Fruit fly (Drosophila melanogaster) whole organism, pupa: Measurements from ENCODE around the gene qtc.

Experiments used
- CG10348 ChIP-seq: fragments of 200-800 bp; sonication (Bioruptor generic); IDR thresholded peaks from 2 replicates; pipeline ENCODE4 v1.3.6; 2022; ENCODE audit warnings: missing biosample characterization, missing genetic modification characterization
- CG12605 ChIP-seq: fragments of 200-800 bp; sonication (Bioruptor generic); IDR thresholded peaks from 2 replicates; pipeline ENCODE4 v1.3.6; 2022; ENCODE audit warnings: missing biosample characterization, missing genetic modification characterization
- CG13204 ChIP-seq: fragments of 200-800 bp; sonication (Bioruptor generic); optimal IDR thresholded peaks from 2 replicates; lab custom pipeline; 2018; ENCODE audit warnings: missing biosample characterization, mild to moderate bottlenecking, missing genetic modification characterization, moderate library complexity
- CG14655 ChIP-seq: fragments of 200-800 bp; sonication (Bioruptor generic); optimal IDR thresholded peaks from 3 replicates; lab custom pipeline; 2017; ENCODE audit warnings: mild to moderate bottlenecking, missing biosample characterization, missing genetic modification reagents, missing genetic modification characterization
- CG15710 ChIP-seq: fragments of 200-800 bp; sonication (Bioruptor generic); optimal IDR thresholded peaks from 2 replicates; lab custom pipeline; 2018; ENCODE audit warnings: missing biosample characterization, mild to moderate bottlenecking, missing genetic modification characterization, moderate library complexity
- CG17806 ChIP-seq: fragments of 200-800 bp; sonication (Bioruptor generic); optimal IDR thresholded peaks from 2 replicates; lab custom pipeline; 2018; ENCODE audit warnings: missing biosample characterization, mild to moderate bottlenecking, missing genetic modification characterization, moderate library complexity
- CG32121 ChIP-seq: fragments of 200-800 bp; sonication (Bioruptor generic); IDR thresholded peaks from 2 replicates; pipeline ENCODE4 v1.3.6; 2022; ENCODE audit warnings: missing biosample characterization, missing genetic modification characterization
- CG34367 ChIP-seq: fragments of 200-800 bp; sonication (Bioruptor generic); optimal IDR thresholded peaks from 2 replicates; lab custom pipeline; 2018; ENCODE audit warnings: missing biosample characterization, mild to moderate bottlenecking, missing genetic modification characterization
- CG4496 ChIP-seq: fragments of 200-800 bp; sonication (Bioruptor generic); IDR thresholded peaks from 3 replicates; pipeline ENCODE4 v1.3.6; 2022; ENCODE audit warnings: missing biosample characterization, missing genetic modification characterization
- CG8159 ChIP-seq: fragments of 200-800 bp; sonication (Bioruptor generic); optimal IDR thresholded peaks from 3 replicates; lab custom pipeline; 2018; ENCODE audit warnings: missing biosample characterization, mild to moderate bottlenecking, missing genetic modification characterization, moderate library complexity
- CG8301 ChIP-seq: fragments of 200-800 bp; sonication (Bioruptor generic); optimal IDR thresholded peaks from 2 replicates; lab custom pipeline; 2018; ENCODE audit warnings: missing biosample characterization, mild to moderate bottlenecking, missing genetic modification characterization
- CG9948 ChIP-seq: fragments of 200-800 bp; sonication (Bioruptor generic); optimal IDR thresholded peaks from 2 replicates; lab custom pipeline; 2018; ENCODE audit warnings: missing biosample characterization, mild to moderate bottlenecking, missing genetic modification characterization, moderate library complexity
- D1 ChIP-seq: fragments of 200-800 bp; sonication (Bioruptor generic); optimal IDR thresholded peaks from 2 replicates; lab custom pipeline; 2018; ENCODE audit warnings: missing biosample characterization, mild to moderate bottlenecking, missing genetic modification characterization, moderate library complexity
- EcR ChIP-seq: fragments of 200-800 bp; sonication (Bioruptor generic); optimal IDR thresholded peaks from 3 replicates; lab custom pipeline; 2019; ENCODE audit warnings: missing biosample characterization, missing genetic modification characterization, mild to moderate bottlenecking, moderate library complexity, missing genetic modification reagents
- Ets98B ChIP-seq: fragments of 200-800 bp; sonication (Bioruptor generic); IDR thresholded peaks from 2 replicates; pipeline ENCODE4 v1.3.6; 2022; ENCODE audit warnings: missing biosample characterization, missing genetic modification characterization
- Pif1A ChIP-seq: fragments of 200-800 bp; sonication (Bioruptor generic); optimal IDR thresholded peaks from 3 replicates; lab custom pipeline; 2016; ENCODE audit warnings: missing biosample characterization, missing genetic modification characterization
- Pif1B ChIP-seq: fragments of 200-800 bp; sonication (Bioruptor generic); optimal IDR thresholded peaks from 3 replicates; lab custom pipeline; 2016; ENCODE audit warnings: missing biosample characterization, missing genetic modification characterization
- Snoo ChIP-seq: fragments of 200-800 bp; sonication (Bioruptor generic); optimal IDR thresholded peaks from 3 replicates; lab custom pipeline; 2017; ENCODE audit warnings: missing biosample characterization, mild to moderate bottlenecking, missing genetic modification characterization, inconsistent platforms
- fd96Ca ChIP-seq: fragments of 200-800 bp; sonication (Bioruptor generic); IDR thresholded peaks from 3 replicates; pipeline ENCODE4 v1.3.6; 2022; ENCODE audit warnings: missing biosample characterization, missing genetic modification characterization
- gl ChIP-seq: fragments of 200-800 bp; sonication (Bioruptor generic); optimal IDR thresholded peaks from 2 replicates; lab custom pipeline; 2018; ENCODE audit warnings: missing biosample characterization, mild to moderate bottlenecking, missing genetic modification characterization
- rn ChIP-seq: fragments of 200-800 bp; sonication (Bioruptor generic); IDR thresholded peaks from 2 replicates; pipeline ENCODE4 v1.3.6; 2022; ENCODE audit warnings: missing biosample characterization, missing genetic modification characterization

Gene qtc

DNA sequence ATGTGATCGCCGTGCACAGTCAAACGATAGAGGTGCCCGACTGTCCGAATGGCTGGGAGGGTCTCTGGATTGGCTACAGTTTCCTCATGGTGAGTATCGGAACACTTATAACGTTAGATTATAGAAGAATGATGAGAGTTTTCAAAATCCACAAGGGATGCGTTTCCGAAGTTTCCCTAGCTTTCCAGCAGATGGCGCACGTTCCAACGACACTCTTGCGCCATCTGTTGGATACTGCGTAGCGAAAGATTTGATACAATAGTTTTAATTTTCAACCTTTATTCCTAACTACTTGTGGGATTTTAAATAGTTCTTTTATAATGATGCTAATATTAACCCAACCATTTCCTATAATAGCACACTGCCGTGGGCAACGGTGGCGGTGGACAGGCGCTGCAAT lies 24.5 kb upstream of the qtc start:
- TF ChIP-seq CG8301 (tag; lab: Kevin White, UChicago) (no peak), Snoo (no peak), Pif1B (GFP tag; lab: Kevin White, UChicago) (no peak), CG15710 (no peak), CG14655 (GFP tag; lab: Kevin White, UChicago) (no peak), rn (no peak), CG12605 (GFP tag; lab: Robert Waterston, UW) (no peak), fd96Ca (GFP tag; lab: Robert Waterston, UW) (no peak), CG10348 (GFP tag; lab: Robert Waterston, UW) (no peak), Pif1A (GFP tag; lab: Kevin White, UChicago) (no peak), CG8159 (tag; lab: Kevin White, UChicago) (no peak), CG9948 (tag; lab: Kevin White, UChicago) (no peak), CG32121 (GFP tag; lab: Robert Waterston, UW) (no peak), Ets98B (GFP tag; lab: Robert Waterston, UW) (no peak), CG17806 (tag; lab: Kevin White, UChicago) (no peak), EcR (GFP tag; lab: Kevin White, UChicago) (no peak), D1 (tag; lab: Kevin White, UChicago) (no peak)

DNA sequence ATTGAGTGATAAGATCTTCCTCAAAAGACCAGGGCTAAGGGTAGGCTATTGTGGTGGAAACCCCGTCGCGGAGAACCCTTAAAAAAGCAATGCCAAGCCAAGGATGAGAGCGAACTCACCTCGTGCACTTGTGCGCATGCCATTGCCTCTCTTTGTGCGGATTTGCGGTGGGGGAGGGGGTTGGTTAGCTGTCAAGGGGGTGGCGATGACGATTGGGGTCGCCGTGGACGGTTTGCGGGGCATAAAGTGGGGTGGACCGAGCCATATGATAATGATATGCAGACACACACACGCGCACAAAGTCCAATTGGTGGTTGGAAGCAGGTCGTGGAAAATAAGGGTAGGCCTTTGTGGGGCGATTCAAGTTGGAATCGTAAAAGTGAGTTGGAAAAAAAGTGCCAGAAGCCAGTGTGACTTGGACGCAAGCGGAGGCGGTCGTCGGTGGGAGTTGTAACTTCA lies 23.2 kb upstream of the qtc start, which contains the start of the genes CG14042 and SP555:
TSS of gene CG14042 (plus strand) at position 308 of the 459 bp plus-strand sequence.
TSS of gene SP555 (plus strand) at position 308 of the 459 bp plus-strand sequence.
- 0 out of 3 replicates have a peak, but pooled peaks have one; percentile 18 for TF ChIP-seq fd96Ca (GFP tag; lab: Robert Waterston, UW)
- TF ChIP-seq rn = no peak

DNA sequence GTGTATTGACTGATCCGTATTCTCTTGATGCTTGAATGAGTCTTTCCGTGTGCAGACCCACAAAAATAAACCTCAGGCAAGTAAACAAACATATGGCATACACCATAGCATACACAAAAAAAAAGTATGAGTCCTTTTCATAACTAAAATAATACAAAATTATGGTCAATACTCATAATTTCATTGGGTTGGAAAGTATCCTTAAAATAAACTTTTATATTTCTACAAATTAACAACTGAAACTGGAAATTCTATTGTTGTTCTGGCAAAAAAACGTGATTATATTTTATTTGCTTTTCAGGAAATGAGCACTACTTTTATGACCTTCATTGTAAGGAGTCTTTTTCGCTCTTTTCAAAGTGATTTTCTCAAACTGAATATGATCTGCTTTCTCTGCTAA lies 18.5 kb upstream of the qtc start:
- TF ChIP-seq CG8159 (tag; lab: Kevin White, UChicago) (peak; percentile 14), CG32121 (GFP tag; lab: Robert Waterston, UW) (no peak)

dm6 chr2L:5043043-5043442 lies 17.6 kb upstream of the qtc start, which contains the start of the genes CG33995, CG44000 and CG44001:
Gene CG33995, plus strand, starts transcription at chr2L:5043270.
Gene CG44000, plus strand, starts transcription at chr2L:5043270.
Gene CG44001, plus strand, starts transcription at chr2L:5043270.
- TF ChIP-seq Pif1A (GFP tag; lab: Kevin White, UChicago) (peak; percentile 7), CG13204 (no peak), gl (tag; lab: Kevin White, UChicago) (no peak), CG12605 (GFP tag; lab: Robert Waterston, UW) (no peak), fd96Ca (GFP tag; lab: Robert Waterston, UW) (0 out of 3 replicates have a peak, but pooled peaks have one; percentile 43), CG10348 (GFP tag; lab: Robert Waterston, UW) (no peak), CG9948 (tag; lab: Kevin White, UChicago) (no peak), CG15710 (peak; percentile 18), D1 (tag; lab: Kevin White, UChicago) (peak; percentile 3), Ets98B (GFP tag; lab: Robert Waterston, UW) (peak; percentile 5), Pif1B (GFP tag; lab: Kevin White, UChicago) (peak; percentile 0), CG8301 (tag; lab: Kevin White, UChicago) (no peak), rn (no peak), CG8159 (tag; lab: Kevin White, UChicago) (peak; percentile 32), CG17806 (tag; lab: Kevin White, UChicago) (no peak), CG34367 (tag; lab: Kevin White, UChicago) (no peak), CG32121 (GFP tag; lab: Robert Waterston, UW) (no peak), EcR (GFP tag; lab: Kevin White, UChicago) (no peak), CG14655 (GFP tag; lab: Kevin White, UChicago) (peak; percentile 1), Snoo (peak; percentile 6), CG4496 (GFP tag; lab: Robert Waterston, UW) (peak; percentile 41; the same call in 2 of the 3 replicates)

dm6 chr2L:5043495-5044146 lies 17.0 kb upstream of the qtc start:
- TF ChIP-seq Pif1B (GFP tag; lab: Kevin White, UChicago) (peak; percentile 66), CG8159 (tag; lab: Kevin White, UChicago) (peak; percentile 51), CG32121 (GFP tag; lab: Robert Waterston, UW) (peak; percentile 82), Snoo (peak; percentile 46), CG9948 (tag; lab: Kevin White, UChicago) (peak; percentile 60), fd96Ca (GFP tag; lab: Robert Waterston, UW) (peak; percentile 87), CG17806 (tag; lab: Kevin White, UChicago) (peak; percentile 61), Pif1A (GFP tag; lab: Kevin White, UChicago) (peak; percentile 80), CG14655 (GFP tag; lab: Kevin White, UChicago) (peak; percentile 79), CG15710 (peak; percentile 61), CG34367 (tag; lab: Kevin White, UChicago) (peak; percentile 27), gl (tag; lab: Kevin White, UChicago) (peak; percentile 27), CG4496 (GFP tag; lab: Robert Waterston, UW) (peak; percentile 88), CG13204 (peak; percentile 40), CG12605 (GFP tag; lab: Robert Waterston, UW) (peak; percentile 68), rn (no peak), EcR (GFP tag; lab: Kevin White, UChicago) (peak; percentile 87), CG8301 (tag; lab: Kevin White, UChicago) (peak; percentile 60), D1 (tag; lab: Kevin White, UChicago) (no peak), Ets98B (GFP tag; lab: Robert Waterston, UW) (peak; percentile 82), CG10348 (GFP tag; lab: Robert Waterston, UW) (0 out of 2 replicates have a peak, but pooled peaks have one; percentile 36)
